Worm (Caenorhabditis elegans): ENCODE data around the gene cor-1.

ce11 chrIII:10289790-10290189, 40.9 kb downstream of the cor-1 start:
- TF ChIP-seq elt-1 (tag; optimal IDR thresholded peaks at IDR 0.05; ENCODE audit: borderline replicate concordance, insufficient read depth) (no peak), snpc-4 (tag; optimal IDR thresholded peaks at IDR 0.05) (no peak)

Measured in whole organism, mixed stage, embryonic.